Worm (Caenorhabditis elegans) whole organism, late embryonic: ENCODE results near the gene R05H5.3.

ENCODE experiments used
- ama-1 ChIP-seq: fragments of 150-350 bp; optimal IDR thresholded peaks from 2 replicates; lab custom pipeline; 2014
- ceh-2 ChIP-seq: sonication (generic microtip); optimal IDR thresholded peaks from 2 replicates; lab custom pipeline; 2016; ENCODE audit warnings: missing genotype, missing genetic modification characterization, missing compliant biosample characterization
- ceh-30 ChIP-seq: fragments of 150-350 bp; optimal IDR thresholded peaks from 2 replicates; lab custom pipeline; 2014; ENCODE audit warnings: missing biosample characterization, missing genetic modification characterization
- ceh-9 ChIP-seq: sonication (generic microtip); optimal IDR thresholded peaks from 2 replicates; lab custom pipeline; 2016; ENCODE audit warnings: mild to moderate bottlenecking, missing genetic modification characterization, inconsistent platforms, missing compliant biosample characterization
- che-1 ChIP-seq: sonication (generic microtip); optimal IDR thresholded peaks from 2 replicates; lab custom pipeline; 2016; ENCODE audit warnings: mild to moderate bottlenecking, missing genetic modification characterization, missing compliant biosample characterization
- elt-2 ChIP-seq: sonication (generic microtip); optimal IDR thresholded peaks from 2 replicates; lab custom pipeline; 2016; ENCODE audit warnings: missing genetic modification reagents, missing genetic modification characterization, missing compliant biosample characterization
- eyg-1 ChIP-seq: sonication (generic microtip); optimal IDR thresholded peaks from 2 replicates; lab custom pipeline; 2016; ENCODE audit warnings: missing genotype, missing genetic modification characterization, missing compliant biosample characterization
- fkh-10 ChIP-seq: fragments of 150-350 bp; optimal IDR thresholded peaks from 2 replicates; lab custom pipeline; 2014; ENCODE audit warnings: missing biosample characterization, missing genetic modification reagents, missing genetic modification characterization
- gmeb-2 ChIP-seq: sonication (generic microtip); optimal IDR thresholded peaks from 2 replicates; lab custom pipeline; 2016; ENCODE audit warnings: missing genetic modification characterization, inconsistent platforms, missing compliant biosample characterization
- hlh-30 ChIP-seq: sonication (generic microtip); optimal IDR thresholded peaks from 2 replicates; lab custom pipeline; 2017; ENCODE audit warnings: antibody characterized with exemption, missing genetic modification characterization, missing compliant biosample characterization; ENCODE audit not compliant: insufficient read depth
- pag-3 ChIP-seq: sonication (generic microtip); optimal IDR thresholded peaks from 2 replicates; lab custom pipeline; 2016; ENCODE audit warnings: missing compliant biosample characterization, missing genetic modification characterization, borderline replicate concordance
- pha-4 ChIP-seq: fragments of 150-350 bp; optimal IDR thresholded peaks from 2 replicates; lab custom pipeline; 2018; ENCODE audit warnings: missing biosample characterization, missing genetic modification reagents, missing genetic modification characterization
- tbx-2 ChIP-seq: sonication (generic microtip); optimal IDR thresholded peaks from 2 replicates; lab custom pipeline; 2016; ENCODE audit warnings: missing genetic modification characterization, missing compliant biosample characterization
- unc-55 ChIP-seq: sonication (generic microtip); optimal IDR thresholded peaks from 2 replicates; lab custom pipeline; 2017; ENCODE audit warnings: missing biosample characterization, missing genetic modification reagents, missing genetic modification characterization

DNA sequence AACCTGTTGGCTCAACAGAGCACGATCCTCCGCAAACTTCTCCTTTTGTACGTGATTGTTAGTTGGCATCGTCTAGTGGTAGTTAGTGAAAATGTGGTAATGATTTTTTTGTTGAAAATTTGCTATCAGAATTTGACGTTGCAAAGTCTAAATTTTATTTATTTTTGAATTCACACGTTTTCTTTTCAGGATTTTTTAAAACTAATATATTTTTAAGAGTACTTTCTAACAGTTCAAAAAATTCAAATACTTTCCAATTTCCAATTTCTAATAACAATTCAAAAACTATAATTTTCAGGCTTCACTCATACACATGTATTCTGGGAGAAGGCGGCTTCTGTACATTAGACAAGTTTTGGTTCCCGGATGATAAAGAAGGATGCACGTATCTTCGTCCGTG, 37.0 kb downstream of the R05H5.3 start, which contains the start of gene ubxn-5:
- TF ChIP-seq tbx-2 (tag; lab: Kevin White, UChicago), result no peak
- no peak for TF ChIP-seq ceh-9 (tag; lab: Kevin White, UChicago)
- no peak for TF ChIP-seq ama-1 (lab: Kevin White, UChicago)
- no peak for TF ChIP-seq ceh-2 (tag; lab: Kevin White, UChicago)
- no peak for TF ChIP-seq fkh-10 (GFP tag; lab: Kevin White, UChicago)
- no peak for TF ChIP-seq pha-4
- no peak for TF ChIP-seq pag-3 (tag; lab: Kevin White, UChicago)
- TF ChIP-seq unc-55 (GFP tag; lab: Kevin White, UChicago), result no peak
- TF ChIP-seq che-1 (tag; lab: Kevin White, UChicago), result no peak
- no peak for TF ChIP-seq ceh-30 (tag; lab: Kevin White, UChicago)
- TF ChIP-seq elt-2 (tag; lab: Kevin White, UChicago), result no peak
- no peak for TF ChIP-seq gmeb-2 (tag; lab: Kevin White, UChicago)
- TF ChIP-seq hlh-30 (tag; lab: Kevin White, UChicago), result no peak
- TF ChIP-seq eyg-1 (tag; lab: Kevin White, UChicago), result no peak
